Fruit fly (Drosophila melanogaster) whole organism, adult: ENCODE results near the gene ash1.

Experiments
- CG12768 ChIP-seq: fragments of 200-800 bp; sonication (Bioruptor generic); optimal IDR thresholded peaks from 2 replicates; lab custom pipeline; 2017; ENCODE audit warnings: missing biosample characterization, missing genetic modification characterization, mild to moderate bottlenecking, moderate library complexity, missing genetic modification reagents
- CG33017 ChIP-seq: fragments of 200-800 bp; sonication (Bioruptor generic); optimal IDR thresholded peaks from 2 replicates; lab custom pipeline; 2018; ENCODE audit warnings: missing biosample characterization, mild to moderate bottlenecking, missing genetic modification characterization, moderate library complexity
- CG7045 ChIP-seq: fragments of 200-800 bp; sonication (Bioruptor generic); optimal IDR thresholded peaks from 2 replicates; lab custom pipeline; 2017; ENCODE audit warnings: missing biosample characterization, mild to moderate bottlenecking, missing genetic modification characterization
- Crg-1 ChIP-seq: fragments of 200-800 bp; sonication (Bioruptor generic); optimal IDR thresholded peaks from 2 replicates; lab custom pipeline; 2016; ENCODE audit warnings: missing biosample characterization, missing genetic modification characterization
- Hr96 ChIP-seq: fragments of 200-800 bp; sonication (Bioruptor generic); optimal IDR thresholded peaks from 2 replicates; lab custom pipeline; 2016; ENCODE audit warnings: missing biosample characterization, missing genetic modification characterization
- bab1 ChIP-seq: fragments of 200-800 bp; sonication (Bioruptor generic); optimal IDR thresholded peaks from 3 replicates; lab custom pipeline; 2019; ENCODE audit warnings: missing biosample characterization, mild to moderate bottlenecking, missing genetic modification characterization, moderate library complexity
- cic ChIP-seq: fragments of 200-800 bp; sonication (Bioruptor generic); optimal IDR thresholded peaks from 2 replicates; lab custom pipeline; 2017; ENCODE audit warnings: missing biosample characterization, mild to moderate bottlenecking, missing genetic modification characterization, moderate library complexity
- kay ChIP-seq: fragments of 200-800 bp; sonication (Bioruptor generic); peaks from one replicate; lab custom pipeline; 2016; ENCODE audit warnings: missing biosample characterization, missing genetic modification characterization, borderline replicate concordance
- ovo ChIP-seq: fragments of 200-800 bp; sonication (Bioruptor generic); optimal IDR thresholded peaks from 2 replicates; lab custom pipeline; 2016; ENCODE audit warnings: missing biosample characterization, missing genetic modification characterization
- tj ChIP-seq: fragments of 200-800 bp; sonication (Bioruptor generic); optimal IDR thresholded peaks from 3 replicates; lab custom pipeline; 2017; ENCODE audit warnings: missing biosample characterization, mild to moderate bottlenecking, missing genetic modification characterization, moderate library complexity
- toe ChIP-seq: fragments of 200-800 bp; sonication (Bioruptor generic); optimal IDR thresholded peaks from 2 replicates; lab custom pipeline; 2016; ENCODE audit warnings: missing biosample characterization, missing genetic modification characterization

dm6 chr3L:19579346-19579745, 19.2 kb downstream of the ash1 start:
- TF ChIP-seq kay (GFP tag; lab: Kevin White, UChicago) (no peak), bab1 (no peak), Hr96 (GFP tag; lab: Kevin White, UChicago) (no peak), Crg-1 (GFP tag; lab: Kevin White, UChicago) (no peak), CG33017 (tag; lab: Kevin White, UChicago) (no peak), CG7045 (no peak), toe (GFP tag; lab: Kevin White, UChicago) (no peak), CG12768 (no peak), cic (GFP tag; lab: Kevin White, UChicago) (no peak), tj (GFP tag; lab: Kevin White, UChicago) (no peak), ovo (GFP tag; lab: Kevin White, UChicago) (no peak)
